Worm (Caenorhabditis elegans) whole organism, L4/young adult: ENCODE results near the gene col-125.
"Not testable (repeated sequence)": the region's sequence is repeated elsewhere in the genome, so short reads cannot be mapped to it uniquely, and the experiment has no call there.

Experiments
- W03F9.2 ChIP-seq: fragments of 150-350 bp; optimal IDR thresholded peaks from 2 replicates; lab custom pipeline; 2014; ENCODE audit warnings: missing biosample characterization, missing genetic modification characterization
- dao-5 ChIP-seq: sonication (generic microtip); optimal IDR thresholded peaks from 2 replicates; lab custom pipeline; 2016; ENCODE audit warnings: missing genotype, missing genetic modification characterization, moderate library complexity, missing compliant biosample characterization
- him-1 ChIP-seq: sonication (generic microtip); optimal IDR thresholded peaks from 2 replicates; lab custom pipeline; 2016; ENCODE audit warnings: missing genotype, missing genetic modification reagents, missing genetic modification characterization, missing compliant biosample characterization

Gene col-125

ce11 chrIV:11212978-11213377 lies 12.3 kb upstream of the col-125 start:
- TF ChIP-seq him-1, result no peak
- TF ChIP-seq dao-5 (tag; lab: Kevin White, UChicago), result no peak
- TF ChIP-seq W03F9.2 (tag; lab: Kevin White, UChicago), result no peak

- TF ChIP-seq W03F9.2 (tag; lab: Kevin White, UChicago) (no peak), dao-5 (tag; lab: Kevin White, UChicago) (no peak), him-1 (no peak)
These were observed 7.3 kb upstream of the col-125 start, which contains the start of gene zip-6 for ce11 chrIV:11218037-11218436. TSS of gene zip-6 (minus strand) at chrIV:11218137.

ce11 chrIV:11223878-11224277 lies 1.4 kb upstream of the col-125 start, which contains the start of gene C29F4.3:
TSS of gene C29F4.3 (minus strand) at chrIV:11223978.
- TF ChIP-seq him-1, result no peak
- TF ChIP-seq W03F9.2 (tag; lab: Kevin White, UChicago), result no peak
- no peak for TF ChIP-seq dao-5 (tag; lab: Kevin White, UChicago)

- TF ChIP-seq dao-5 (tag; lab: Kevin White, UChicago) (no peak), him-1 (no peak), W03F9.2 (tag; lab: Kevin White, UChicago) (no peak)
These were observed 1.2 kb downstream of the col-125 start for ce11 chrIV:11226545-11226944.

ce11 chrIV:11229013-11229412 lies 3.7 kb downstream of the col-125 start:
- TF ChIP-seq W03F9.2 (tag; lab: Kevin White, UChicago), result no peak
- TF ChIP-seq dao-5 (tag; lab: Kevin White, UChicago), result no peak
- no peak for TF ChIP-seq him-1

- TF ChIP-seq dao-5 (tag; lab: Kevin White, UChicago) (no peak), him-1 (no peak), W03F9.2 (tag; lab: Kevin White, UChicago) (no peak)
These were observed 4.8 kb downstream of the col-125 start, which contains the start of gene best-7 for ce11 chrIV:11230069-11230468. TSS of gene best-7 (minus strand) at chrIV:11230307.

- no peak for TF ChIP-seq him-1
- no peak for TF ChIP-seq dao-5 (tag; lab: Kevin White, UChicago)
- no peak for TF ChIP-seq W03F9.2 (tag; lab: Kevin White, UChicago)
These were observed 6.1 kb downstream of the col-125 start for ce11 chrIV:11231376-11231775.

- TF ChIP-seq him-1, result no peak
- no peak for TF ChIP-seq W03F9.2 (tag; lab: Kevin White, UChicago)
- TF ChIP-seq dao-5 (tag; lab: Kevin White, UChicago), result no peak
These were observed 10.4 kb downstream of the col-125 start for ce11 chrIV:11235755-11236154.

- TF ChIP-seq W03F9.2 (tag; lab: Kevin White, UChicago) (no peak), dao-5 (tag; lab: Kevin White, UChicago) (no peak)
These were observed 16.1 kb downstream of the col-125 start, which contains the start of gene C05C12.6 for ce11 chrIV:11241368-11241767. TSS of gene C05C12.6 (minus strand) at chrIV:11241468.

ce11 chrIV:11247434-11247833 lies 22.1 kb downstream of the col-125 start:
- no peak for TF ChIP-seq him-1
- no peak for TF ChIP-seq dao-5 (tag; lab: Kevin White, UChicago)
- TF ChIP-seq W03F9.2 (tag; lab: Kevin White, UChicago), result no peak

ce11 chrIV:11248031-11248631 lies 22.8 kb downstream of the col-125 start, which contains the start of gene C05C12.4:
TSS of gene C05C12.4 (minus strand) at chrIV:11248081.
- no peak for TF ChIP-seq dao-5 (tag; lab: Kevin White, UChicago)

- TF ChIP-seq dao-5 (tag; lab: Kevin White, UChicago); him-1; W03F9.2 (tag; lab: Kevin White, UChicago): not testable (repeated sequence)
These were observed 28.4 kb downstream of the col-125 start, which contains the start of gene C05C12.1 for ce11 chrIV:11253689-11254088. TSS of gene C05C12.1 (plus strand) at chrIV:11253989.

- TF ChIP-seq W03F9.2 (tag; lab: Kevin White, UChicago) (no peak), dao-5 (tag; lab: Kevin White, UChicago) (no peak), him-1 (no peak)
These were observed 32.2 kb downstream of the col-125 start for ce11 chrIV:11257476-11257875.

- TF ChIP-seq dao-5 (tag; lab: Kevin White, UChicago) (no peak), him-1 (no peak), W03F9.2 (tag; lab: Kevin White, UChicago) (no peak)
These were observed 34.2 kb downstream of the col-125 start, which contains the start of gene gtl-1 for ce11 chrIV:11259485-11259972. TSS of gene gtl-1 (minus strand) at chrIV:11259535.
